Fruit fly (Drosophila melanogaster) whole organism, embryonic: Measurements from ENCODE around the gene CG34295.

Source experiments
- B-H2 ChIP-seq: fragments of 200-800 bp; sonication (Bioruptor generic); optimal IDR thresholded peaks from 2 replicates; lab custom pipeline; 2018; ENCODE audit warnings: missing biosample characterization, mild to moderate bottlenecking, missing genetic modification characterization
- BEAF-32 ChIP-seq: fragments of 200-800 bp; sonication (Bioruptor generic); optimal IDR thresholded peaks from 3 replicates; lab custom pipeline; 2017; ENCODE audit warnings: missing biosample characterization, missing genetic modification characterization, mild to moderate bottlenecking, moderate library complexity, missing genetic modification reagents
- CG11093 ChIP-seq: fragments of 200-800 bp; sonication (Bioruptor generic); IDR thresholded peaks from 3 replicates; pipeline ENCODE4 v1.3.6; 2022; ENCODE audit warnings: missing biosample characterization, missing genetic modification characterization
- CG13123 ChIP-seq: fragments of 200-800 bp; sonication (Bioruptor generic); optimal IDR thresholded peaks from 2 replicates; lab custom pipeline; 2016; ENCODE audit warnings: missing biosample characterization, missing genetic modification characterization
- CG15479 ChIP-seq: fragments of 200-800 bp; sonication (Bioruptor generic); optimal IDR thresholded peaks from 3 replicates; lab custom pipeline; 2019; ENCODE audit warnings: missing biosample characterization, mild to moderate bottlenecking, missing genetic modification characterization, moderate library complexity
- CG16815 ChIP-seq: fragments of 200-800 bp; sonication (Bioruptor generic); optimal IDR thresholded peaks from 3 replicates; lab custom pipeline; 2017; ENCODE audit warnings: missing biosample characterization, mild to moderate bottlenecking, missing genetic modification characterization
- CG17802 ChIP-seq: fragments of 200-800 bp; sonication (Bioruptor generic); optimal IDR thresholded peaks from 2 replicates; lab custom pipeline; 2018; ENCODE audit warnings: missing biosample characterization, mild to moderate bottlenecking, missing genetic modification characterization, moderate library complexity
- CG2129 ChIP-seq: fragments of 200-800 bp; sonication (Bioruptor generic); IDR thresholded peaks from 2 replicates; pipeline ENCODE4 v1.3.6; 2022; ENCODE audit warnings: missing biosample characterization, missing genetic modification characterization; ENCODE audit not compliant: partially characterized antibody
- CG2678 ChIP-seq: fragments of 200-800 bp; sonication (Bioruptor generic); optimal IDR thresholded peaks from 3 replicates; lab custom pipeline; 2019; ENCODE audit warnings: missing biosample characterization, mild to moderate bottlenecking, missing genetic modification characterization, moderate library complexity
- CG3065 ChIP-seq: fragments of 200-800 bp; sonication (Bioruptor generic); optimal IDR thresholded peaks from 2 replicates; lab custom pipeline; 2016; ENCODE audit warnings: missing biosample characterization, missing genetic modification characterization
- CG31388 ChIP-seq: fragments of 200-800 bp; sonication (Bioruptor generic); optimal IDR thresholded peaks from 2 replicates; lab custom pipeline; 2016; ENCODE audit warnings: missing biosample characterization, missing genetic modification characterization
- CG31441 ChIP-seq: fragments of 200-800 bp; sonication (Bioruptor generic); IDR thresholded peaks from 2 replicates; pipeline ENCODE4 v1.3.6; 2022; ENCODE audit warnings: missing biosample characterization, missing genetic modification characterization
- CG32767 ChIP-seq: fragments of 200-800 bp; sonication (Bioruptor generic); IDR thresholded peaks from 2 replicates; pipeline ENCODE4 v1.3.6; 2022; ENCODE audit warnings: missing biosample characterization, missing genetic modification characterization
- CG5245 ChIP-seq: fragments of 200-800 bp; sonication (Bioruptor generic); optimal IDR thresholded peaks from 3 replicates; lab custom pipeline; 2016; ENCODE audit warnings: missing biosample characterization, missing genetic modification characterization
- CG6689 ChIP-seq: fragments of 200-800 bp; sonication (Bioruptor generic); IDR thresholded peaks from 2 replicates; pipeline ENCODE4 v1.3.6; 2022; ENCODE audit warnings: missing biosample characterization, missing genetic modification characterization
- CG7745 ChIP-seq: fragments of 200-800 bp; sonication (Bioruptor generic); optimal IDR thresholded peaks from 2 replicates; lab custom pipeline; 2018; ENCODE audit warnings: missing biosample characterization, mild to moderate bottlenecking, missing genetic modification characterization, moderate library complexity
- CG7987 ChIP-seq: fragments of 200-800 bp; sonication (Bioruptor generic); optimal IDR thresholded peaks from 2 replicates; lab custom pipeline; 2018; ENCODE audit warnings: missing biosample characterization, mild to moderate bottlenecking, missing genetic modification characterization, moderate library complexity
- CG9215 ChIP-seq: fragments of 200-800 bp; sonication (Bioruptor generic); IDR thresholded peaks from 2 replicates; pipeline ENCODE4 v1.3.6; 2022; ENCODE audit warnings: missing biosample characterization, missing genetic modification characterization
- CTCF ChIP-seq: fragments of 200-800 bp; sonication (Bioruptor generic); optimal IDR thresholded peaks from 2 replicates; lab custom pipeline; 2017; ENCODE audit warnings: missing biosample characterization, mild to moderate bottlenecking, missing genetic modification characterization, moderate library complexity
- CoRest ChIP-seq: fragments of 200-800 bp; sonication (Bioruptor generic); optimal IDR thresholded peaks from 3 replicates; lab custom pipeline; 2018; ENCODE audit warnings: missing biosample characterization, mild to moderate bottlenecking, missing genetic modification characterization, moderate library complexity
- Deaf1 ChIP-seq: fragments of 200-800 bp; optimal IDR thresholded peaks from 3 replicates; lab custom pipeline; 2019; ENCODE audit warnings: missing biosample characterization, mild to moderate bottlenecking, missing genetic modification characterization, moderate library complexity
- Ets65A ChIP-seq: fragments of 200-800 bp; sonication (Bioruptor generic); peaks from one replicate; lab custom pipeline; 2016; ENCODE audit warnings: missing biosample characterization, missing genetic modification characterization
- Gug ChIP-seq: fragments of 200-800 bp; sonication (Bioruptor generic); IDR thresholded peaks from 4 replicates; pipeline ENCODE4 v1.3.6; 2022; ENCODE audit warnings: missing biosample characterization, missing genetic modification characterization
- Hey ChIP-seq: fragments of 200-800 bp; sonication (Bioruptor generic); optimal IDR thresholded peaks from 3 replicates; lab custom pipeline; 2018; ENCODE audit warnings: missing biosample characterization, mild to moderate bottlenecking, missing genetic modification characterization
- HmgD ChIP-seq: fragments of 200-800 bp; sonication (Bioruptor generic); optimal IDR thresholded peaks from 3 replicates; lab custom pipeline; 2016; ENCODE audit warnings: missing biosample characterization, missing genetic modification characterization
- Hr78 ChIP-seq, 2 experiments: fragments of 200-800 bp in 1 of 2; fragments of >200 bp in 1 of 2; sonication (Bioruptor generic) in 1 of 2; optimal IDR thresholded peaks; 2 replicates each; lab custom pipeline; 2017 to 2019; ENCODE audit warnings: missing biosample characterization in 2 of 2, missing genetic modification characterization in 2 of 2, mild to moderate bottlenecking in 1 of 2, moderate library complexity in 1 of 2
- Mad ChIP-seq: fragments of 200-800 bp; sonication (Bioruptor generic); optimal IDR thresholded peaks from 2 replicates; lab custom pipeline; 2016; ENCODE audit warnings: missing biosample characterization, missing genetic modification characterization
- NFAT ChIP-seq: fragments of 200-800 bp; sonication (Bioruptor generic); IDR thresholded peaks from 2 replicates; pipeline ENCODE4 v1.3.6; 2022; ENCODE audit warnings: missing biosample characterization, missing genetic modification characterization
- Nf-YC ChIP-seq: fragments of 200-800 bp; optimal IDR thresholded peaks from 3 replicates; lab custom pipeline; 2019; ENCODE audit warnings: missing biosample characterization, mild to moderate bottlenecking, missing genetic modification characterization, moderate library complexity
- Sin3A ChIP-seq: fragments of >200 bp; optimal IDR thresholded peaks from 2 replicates; lab custom pipeline; 2018
- Sox100B ChIP-seq: fragments of 200-800 bp; sonication (Bioruptor generic); optimal IDR thresholded peaks from 3 replicates; lab custom pipeline; 2018; ENCODE audit warnings: missing biosample characterization, mild to moderate bottlenecking, missing genetic modification characterization
- Spps ChIP-seq: fragments of 200-800 bp; sonication (Bioruptor generic); optimal IDR thresholded peaks from 2 replicates; lab custom pipeline; 2018; ENCODE audit warnings: missing biosample characterization, mild to moderate bottlenecking, missing genetic modification characterization
- Taf1 ChIP-seq: fragments of 200-800 bp; sonication (Bioruptor generic); IDR thresholded peaks from 2 replicates; pipeline ENCODE4 v1.3.6; 2022; ENCODE audit warnings: missing biosample characterization, missing genetic modification characterization
- ab ChIP-seq: fragments of 200-800 bp; sonication (Bioruptor generic); optimal IDR thresholded peaks from 2 replicates; lab custom pipeline; 2016; ENCODE audit warnings: missing biosample characterization, missing genetic modification characterization
- abd-A ChIP-seq: fragments of 200-800 bp; sonication (Bioruptor generic); optimal IDR thresholded peaks from 3 replicates; lab custom pipeline; 2019; ENCODE audit warnings: missing biosample characterization, mild to moderate bottlenecking, missing genetic modification characterization, moderate library complexity
- ash1 ChIP-seq: fragments of 200-800 bp; sonication (Bioruptor generic); optimal IDR thresholded peaks from 2 replicates; lab custom pipeline; 2018; ENCODE audit warnings: missing biosample characterization, mild to moderate bottlenecking, missing genetic modification characterization
- bab2 ChIP-seq: fragments of 200-800 bp; sonication (Bioruptor generic); optimal IDR thresholded peaks from 2 replicates; lab custom pipeline; 2016; ENCODE audit warnings: missing biosample characterization, missing genetic modification characterization
- chn ChIP-seq: fragments of 200-800 bp; sonication (Bioruptor generic); optimal IDR thresholded peaks from 2 replicates; lab custom pipeline; 2016; ENCODE audit warnings: missing biosample characterization, missing genetic modification characterization
- dan ChIP-seq: fragments of 200-800 bp; sonication (Bioruptor generic); IDR thresholded peaks from 2 replicates; pipeline ENCODE4 v1.3.6; 2022; ENCODE audit warnings: missing biosample characterization, missing genetic modification characterization
- dimm ChIP-seq: fragments of 200-800 bp; sonication (Bioruptor generic); IDR thresholded peaks from 2 replicates; pipeline ENCODE4 v1.3.6; 2022; ENCODE audit warnings: missing biosample characterization, missing genetic modification characterization
- dm ChIP-seq: fragments of 200-800 bp; sonication (Bioruptor generic); optimal IDR thresholded peaks from 3 replicates; lab custom pipeline; 2016; ENCODE audit warnings: missing biosample characterization, missing genetic modification characterization
- emc ChIP-seq: fragments of 200-800 bp; sonication (Bioruptor generic); optimal IDR thresholded peaks from 2 replicates; lab custom pipeline; 2016; ENCODE audit warnings: missing biosample characterization, missing genetic modification characterization
- eyg ChIP-seq: fragments of 200-800 bp; sonication (Bioruptor generic); optimal IDR thresholded peaks from 3 replicates; lab custom pipeline; 2016; ENCODE audit warnings: missing biosample characterization, missing genetic modification characterization
- kni ChIP-seq: fragments of 200-800 bp; sonication (Bioruptor generic); optimal IDR thresholded peaks from 3 replicates; lab custom pipeline; 2017; ENCODE audit warnings: mild to moderate bottlenecking, missing biosample characterization, missing genetic modification reagents, missing genetic modification characterization
- pan ChIP-seq, 4 experiments: fragments of >200 bp in 3 of 4; fragments of 200-800 bp in 1 of 4; sonication (Bioruptor generic) in 1 of 4; optimal IDR thresholded peaks in 3 of 4; IDR thresholded peaks in 1 of 4; 2 replicates each; pipeline versions ENCODE4 v1.3.6 to Lab custom; 2017 to 2022; ENCODE audit warnings: missing biosample characterization in 2 of 4, missing genetic modification characterization in 2 of 4, mixed read lengths in 1 of 4
- pnt ChIP-seq: fragments of 200-800 bp; sonication (Bioruptor generic); optimal IDR thresholded peaks from 3 replicates; lab custom pipeline; 2016; ENCODE audit warnings: missing biosample characterization, missing genetic modification characterization
- sna ChIP-seq: fragments of 200-800 bp; sonication (Bioruptor generic); IDR thresholded peaks from 2 replicates; pipeline ENCODE4 v1.3.6; 2022; ENCODE audit warnings: missing biosample characterization, missing genetic modification characterization; ENCODE audit not compliant: partially characterized antibody
- tap ChIP-seq: fragments of 200-800 bp; optimal IDR thresholded peaks from 3 replicates; lab custom pipeline; 2019; ENCODE audit warnings: missing biosample characterization, mild to moderate bottlenecking, missing genetic modification characterization, moderate library complexity
- tgo ChIP-seq: fragments of 200-800 bp; sonication (Bioruptor generic); IDR thresholded peaks from 3 replicates; pipeline ENCODE4 v1.3.6; 2022; ENCODE audit warnings: missing biosample characterization, missing genetic modification characterization
- tx ChIP-seq: fragments of 200-800 bp; sonication (Bioruptor generic); optimal IDR thresholded peaks from 2 replicates; lab custom pipeline; 2016; ENCODE audit warnings: missing biosample characterization, missing genetic modification characterization

CG34295 gene

dm6 chr3R:28819555-28820305 lies 30.3 kb downstream of the CG34295 start, which contains the start of the genes CG1523 and CG1647 (continued):
- TF ChIP-seq sna (peak; percentile 52; the same call in 1 of the 2 replicates), CG3065 (GFP tag; lab: Kevin White, UChicago) (peak; percentile 5), CG13123 (GFP tag; lab: Kevin White, UChicago) (peak; percentile 4), CG7987 (GFP tag; lab: Kevin White, UChicago) (no peak), CTCF (GFP tag; lab: Kevin White, UChicago) (no peak), Gug (GFP tag; lab: Robert Waterston, UW) (peak; percentile 35; the same call in 1 of the 4 replicates), BEAF-32 (GFP tag; lab: Kevin White, UChicago) (peak; percentile 68), Hey (tag; lab: Kevin White, UChicago) (no peak), Sox100B (GFP tag; lab: Kevin White, UChicago) (no peak), abd-A (tag; lab: Kevin White, UChicago) (no peak), tx (GFP tag; lab: Kevin White, UChicago) (peak; percentile 33), Sin3A (no peak), Taf1 (no peak), pan (optimal IDR thresholded peaks at IDR 0.05; lab: Kevin White, UChicago) (no peak), pan (GFP tag; optimal IDR thresholded peaks at IDR 0.05 in 1 of 2, IDR thresholded peaks at IDR 0.05 in 1 of 2) (peak in 1 of 2 experiments; percentile 40), CG7745 (tag; lab: Kevin White, UChicago) (no peak), B-H2 (GFP tag; lab: Kevin White, UChicago) (no peak), CG6689 (GFP tag; lab: Robert Waterston, UW) (peak; percentile 73), CoRest (tag; lab: Kevin White, UChicago) (peak; percentile 86), HmgD (GFP tag; lab: Kevin White, UChicago) (peak; percentile 14), CG15479 (GFP tag; lab: Kevin White, UChicago) (no peak), Deaf1 (tag; lab: Kevin White, UChicago) (no peak), emc (GFP tag; lab: Kevin White, UChicago) (no peak), CG9215 (GFP tag; lab: Robert Waterston, UW) (peak; percentile 54), Ets65A (peak; percentile 93), pnt (peak; percentile 55), tgo (GFP tag; lab: Robert Waterston, UW) (peak; percentile 67), dm (GFP tag; lab: Kevin White, UChicago) (no peak), chn (GFP tag; lab: Kevin White, UChicago) (peak; percentile 42), CG31388 (peak; percentile 15), CG17802 (tag; lab: Kevin White, UChicago) (peak; percentile 8), ash1 (GFP tag; lab: Kevin White, UChicago) (no peak), NFAT (peak; percentile 42; the same call in 1 of the 2 replicates), CG32767 (no peak), ab (GFP tag; lab: Kevin White, UChicago) (no peak), CG2678 (tag; lab: Kevin White, UChicago) (no peak), tap (tag; lab: Kevin White, UChicago) (no peak), kni (GFP tag; lab: Kevin White, UChicago) (no peak), bab2 (GFP tag; lab: Kevin White, UChicago) (peak; percentile 53), dan (GFP tag; lab: Robert Waterston, UW) (no peak), dimm (no peak), CG11093 (GFP tag; lab: Robert Waterston, UW) (peak; percentile 35; the same call in 1 of the 3 replicates), Nf-YC (tag; lab: Kevin White, UChicago) (no peak), eyg (GFP tag; lab: Kevin White, UChicago) (no peak), Mad (peak; percentile 29), CG5245 (GFP tag; lab: Kevin White, UChicago) (peak; percentile 0), CG2129 (GFP tag; lab: Robert Waterston, UW) (peak; percentile 37), Spps (tag; lab: Kevin White, UChicago) (peak; percentile 46), Hr78 (GFP tag; optimal IDR thresholded peaks at IDR 0.05; lab: Kevin White, UChicago) (no peak), CG16815 (peak; percentile 47), CG31441 (GFP tag; lab: Robert Waterston, UW) (no peak)
